Fruit fly (Drosophila melanogaster) whole organism, wandering third instar larva: Measurements from ENCODE around the gene Uch.

Experiments used
- HLH106 ChIP-seq: fragments of 200-800 bp; optimal IDR thresholded peaks from 3 replicates; lab custom pipeline; 2019; ENCODE audit warnings: missing biosample characterization, mild to moderate bottlenecking, missing genetic modification characterization, moderate library complexity
- Hr78 ChIP-seq: fragments of >200 bp; optimal IDR thresholded peaks from 2 replicates; lab custom pipeline; 2017; ENCODE audit warnings: missing biosample characterization, missing genetic modification characterization
- Jra ChIP-seq: sonication (Bioruptor generic); optimal IDR thresholded peaks from 2 replicates; lab custom pipeline; 2016; ENCODE audit warnings: missing biosample characterization, missing genetic modification characterization
- OdsH ChIP-seq: fragments of 200-800 bp; sonication (Bioruptor generic); optimal IDR thresholded peaks from 2 replicates; lab custom pipeline; 2016; ENCODE audit warnings: missing biosample characterization, mild to moderate bottlenecking, missing genetic modification characterization
- br ChIP-seq: fragments of 200-800 bp; sonication (Bioruptor generic); optimal IDR thresholded peaks from 2 replicates; lab custom pipeline; 2016; ENCODE audit warnings: missing biosample characterization, missing genetic modification characterization
- foxo ChIP-seq, 2 experiments: fragments of 200-800 bp; sonication (Bioruptor generic); optimal IDR thresholded peaks; 2 replicates in 1 of 2; 3 replicates in 1 of 2; lab custom pipeline; 2016 to 2017; ENCODE audit warnings: missing biosample characterization in 2 of 2, missing genetic modification characterization in 2 of 2
- jim ChIP-seq: fragments of 175-275, 200-325 bp; sonication (Bioruptor generic); optimal IDR thresholded peaks from 2 replicates; lab custom pipeline; 2016; ENCODE audit warnings: missing biosample characterization, mild to moderate bottlenecking, missing genetic modification characterization
- lola ChIP-seq: fragments of >200 bp; optimal IDR thresholded peaks from 2 replicates; lab custom pipeline; 2017; ENCODE audit warnings: missing biosample characterization, missing genetic modification characterization
- pan ChIP-seq: fragments of >200 bp; optimal IDR thresholded peaks from 2 replicates; lab custom pipeline; 2017
- psq ChIP-seq: fragments of 200-800 bp; sonication (Bioruptor generic); optimal IDR thresholded peaks from 3 replicates; lab custom pipeline; 2017; ENCODE audit warnings: missing biosample characterization, mild to moderate bottlenecking, missing genetic modification characterization, moderate library complexity
- usp ChIP-seq: fragments of >200 bp; optimal IDR thresholded peaks from 2 replicates; lab custom pipeline; 2017; ENCODE audit warnings: missing biosample characterization, missing genetic modification characterization

DNA sequence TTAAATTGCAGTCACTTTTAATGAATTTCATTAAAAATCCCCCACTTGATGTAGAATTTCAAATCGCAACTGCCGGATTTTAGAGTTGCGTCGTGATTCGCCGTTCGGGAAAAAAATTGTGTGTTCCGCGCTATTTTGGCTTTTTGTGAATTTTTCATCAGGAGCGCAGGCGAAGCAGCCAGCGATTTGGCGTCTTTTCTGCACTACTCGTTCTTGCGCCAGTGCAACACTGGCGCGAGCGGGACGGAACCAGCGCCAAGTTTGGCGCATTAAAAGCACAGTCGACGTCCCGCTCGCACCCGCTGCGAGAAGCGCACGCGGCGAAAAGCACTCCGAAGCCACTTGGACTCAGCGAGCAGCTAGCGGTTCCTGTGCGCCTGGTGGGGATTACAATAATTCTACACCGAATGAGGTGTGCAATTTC lies 20.6 kb downstream of the Uch start:
- TF ChIP-seq usp (GFP tag; lab: Kevin White, UChicago) (no peak), lola (no peak), Hr78 (GFP tag; lab: Kevin White, UChicago) (no peak), foxo (GFP tag; optimal IDR thresholded peaks at IDR 0.05; lab: Kevin White, UChicago) (peak; percentile 1 to 13), pan (no peak), br (GFP tag; lab: Kevin White, UChicago) (peak; percentile 9), HLH106 (tag; lab: Kevin White, UChicago) (peak; percentile 55), jim (no peak), OdsH (GFP tag; lab: Kevin White, UChicago) (peak; percentile 46), Jra (GFP tag; lab: Kevin White, UChicago) (no peak), psq (GFP tag; lab: Kevin White, UChicago) (peak; percentile 13)
